Fruit fly (Drosophila melanogaster): ENCODE measurements around the gene ear.

The ear gene

DNA sequence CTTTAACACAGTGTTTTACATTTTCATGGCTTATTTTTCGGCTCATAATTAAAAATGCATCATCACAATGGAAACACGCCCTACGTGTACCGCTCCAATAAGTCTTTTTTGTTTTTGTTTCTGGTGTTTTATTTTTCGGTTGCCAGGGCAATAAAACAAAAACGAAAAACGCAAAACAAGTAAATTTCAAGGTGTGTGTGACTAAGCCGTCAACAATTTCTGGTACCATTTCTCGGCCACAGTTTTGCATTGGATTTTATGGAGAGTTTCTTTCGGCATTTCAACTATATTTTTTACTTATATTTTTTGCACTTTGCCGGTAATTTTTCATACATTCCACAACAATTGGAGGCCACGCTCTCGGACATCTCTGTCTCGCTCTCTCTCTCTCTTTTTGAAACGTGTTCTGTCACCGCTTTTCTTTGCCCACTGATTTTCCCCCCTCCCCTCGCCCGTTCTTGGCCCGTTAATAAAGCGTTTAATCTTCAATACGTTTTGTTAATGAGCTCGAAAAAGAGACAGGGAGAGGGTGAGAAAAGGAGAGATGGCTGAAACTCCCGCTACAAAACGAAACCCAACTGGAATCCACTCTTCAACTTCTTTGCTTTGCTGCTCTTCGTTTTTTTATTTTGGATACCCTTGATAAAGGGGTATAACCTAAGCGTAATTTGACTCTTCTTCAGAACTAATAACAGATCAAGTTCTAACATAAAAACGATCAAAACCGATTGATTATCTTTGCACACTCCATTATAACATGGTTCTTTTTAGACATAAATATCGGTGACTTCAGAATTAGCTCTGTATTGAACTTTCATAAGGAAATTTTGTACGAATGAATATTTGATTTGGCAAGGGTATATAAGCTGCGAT lies 27.3 kb upstream of the ear start (continued):
- no peak for TF ChIP-seq CG10654 (GFP tag; optimal IDR thresholded peaks at IDR 0.05)
- peak; percentile 44 for TF ChIP-seq sqz (GFP tag; optimal IDR thresholded peaks at IDR 0.05)
- TF ChIP-seq bbx (GFP tag; IDR thresholded peaks at IDR 0.05; ENCODE audit: partially characterized antibody) = no peak
- TF ChIP-seq CG11093 (GFP tag; IDR thresholded peaks at IDR 0.05) = no peak
- no peak for TF ChIP-seq NC2β (GFP tag; optimal IDR thresholded peaks at IDR 0.05)
- no peak for TF ChIP-seq CG11723 (GFP tag; optimal IDR thresholded peaks at IDR 0.05)
- no peak for TF ChIP-seq pfk (GFP tag; optimal IDR thresholded peaks at IDR 0.05)
- TF ChIP-seq fd102C (GFP tag; optimal IDR thresholded peaks at IDR 0.05) = no peak
- no peak for TF ChIP-seq CG4820 (GFP tag; optimal IDR thresholded peaks at IDR 0.05)
- TF ChIP-seq CG30403 (GFP tag; optimal IDR thresholded peaks at IDR 0.05) = peak; percentile 45
- TF ChIP-seq knrl (GFP tag; IDR thresholded peaks at IDR 0.05; ENCODE audit: partially characterized antibody) = no peak
- TF ChIP-seq Bgb (GFP tag; IDR thresholded peaks at IDR 0.05; ENCODE audit: partially characterized antibody) = no peak
- no peak for TF ChIP-seq lola (GFP tag; optimal IDR thresholded peaks at IDR 0.05)
- TF ChIP-seq CG4707 (GFP tag; optimal IDR thresholded peaks at IDR 0.05) = no peak
- TF ChIP-seq CG10565 (GFP tag; optimal IDR thresholded peaks at IDR 0.05) = no peak
- peak; percentile 4 for TF ChIP-seq corto (GFP tag; optimal IDR thresholded peaks at IDR 0.05)
- TF ChIP-seq tio (GFP tag; optimal IDR thresholded peaks at IDR 0.05) = no peak
- TF ChIP-seq Ada2b (GFP tag; IDR thresholded peaks at IDR 0.05) = no peak
- TF ChIP-seq sim (GFP tag; IDR thresholded peaks at IDR 0.05) = no peak
- no peak for TF ChIP-seq scrt (GFP tag; optimal IDR thresholded peaks at IDR 0.05)
- no peak for TF ChIP-seq schlank (tag; optimal IDR thresholded peaks at IDR 0.05)
- TF ChIP-seq TFAM (GFP tag; optimal IDR thresholded peaks at IDR 0.05) = no peak
- TF ChIP-seq CG1832 (GFP tag; optimal IDR thresholded peaks at IDR 0.05) = no peak
- TF ChIP-seq ind (GFP tag; optimal IDR thresholded peaks at IDR 0.05) = peak; percentile 12
- no peak for TF ChIP-seq CG15601 (tag; optimal IDR thresholded peaks at IDR 0.05)
- no peak for TF ChIP-seq tll (GFP tag; optimal IDR thresholded peaks at IDR 0.05)
- no peak for TF ChIP-seq Drgx (GFP tag; IDR thresholded peaks at IDR 0.05)
- TF ChIP-seq Kr (GFP tag; optimal IDR thresholded peaks at IDR 0.05) = no peak
- no peak for TF ChIP-seq chm (GFP tag; IDR thresholded peaks at IDR 0.05)
- no peak for TF ChIP-seq twi (tag; optimal IDR thresholded peaks at IDR 0.05)
- TF ChIP-seq CG12769 (tag; optimal IDR thresholded peaks at IDR 0.05) = no peak
- no peak for TF ChIP-seq Mes4 (GFP tag; optimal IDR thresholded peaks at IDR 0.05)
- TF ChIP-seq sens (GFP tag) = peak; percentile 77
- TF ChIP-seq CG11456 (GFP tag; IDR thresholded peaks at IDR 0.05) = no peak
- TF ChIP-seq CG4360 (GFP tag; IDR thresholded peaks at IDR 0.05) = no peak
- no peak for TF ChIP-seq kay (GFP tag; optimal IDR thresholded peaks at IDR 0.05)
- no peak for TF ChIP-seq br (optimal IDR thresholded peaks at IDR 0.05)
- TF ChIP-seq CG13775 (GFP tag; optimal IDR thresholded peaks at IDR 0.05) = no peak
- TF ChIP-seq E2f2 (GFP tag; IDR thresholded peaks at IDR 0.05) = no peak
- TF ChIP-seq CG2875 (GFP tag; optimal IDR thresholded peaks at IDR 0.05) = no peak
- TF ChIP-seq mam (GFP tag; optimal IDR thresholded peaks at IDR 0.05) = no peak
- TF ChIP-seq CG14667 (GFP tag; IDR thresholded peaks at IDR 0.05) = no peak
- TF ChIP-seq Sry-δ (GFP tag; optimal IDR thresholded peaks at IDR 0.05) = no peak
- peak in 1 of 2 experiments; percentile 18 for TF ChIP-seq Hr51 (GFP tag; optimal IDR thresholded peaks at IDR 0.05)
- no peak for TF ChIP-seq esg (GFP tag; conservative IDR thresholded peaks at IDR 0.05)
- TF ChIP-seq CG8765 (GFP tag; IDR thresholded peaks at IDR 0.05) = no peak
- TF ChIP-seq Gsc (GFP tag; IDR thresholded peaks at IDR 0.05) = no peak
- TF ChIP-seq Doc2 (GFP tag; IDR thresholded peaks at IDR 0.05) = no peak
- TF ChIP-seq CG12236 (GFP tag; optimal IDR thresholded peaks at IDR 0.05) = no peak
- no peak for TF ChIP-seq CG1529 (GFP tag; optimal IDR thresholded peaks at IDR 0.05)
